Worm (Caenorhabditis elegans) whole organism, L2 larva: ENCODE results near the gene clec-148.

Source experiments
- C34F6.9 ChIP-seq: fragments of 150-350 bp; optimal IDR thresholded peaks from 2 replicates; lab custom pipeline; 2014; ENCODE audit warnings: missing biosample characterization, missing genetic modification characterization
- F13H6.1 ChIP-seq: sonication (generic microtip); optimal IDR thresholded peaks from 2 replicates; lab custom pipeline; 2016; ENCODE audit warnings: missing genetic modification characterization, missing compliant biosample characterization
- R02D3.7 ChIP-seq: fragments of 150-350 bp; optimal IDR thresholded peaks from 2 replicates; lab custom pipeline; 2014; ENCODE audit warnings: missing biosample characterization, missing genetic modification characterization
- Y55F3AM.14 ChIP-seq: fragments of 200-800 bp; sonication (Bioruptor generic); optimal IDR thresholded peaks from 2 replicates; lab custom pipeline; 2018; ENCODE audit warnings: mild to moderate bottlenecking, missing genetic modification characterization, missing compliant biosample characterization
- alr-1 ChIP-seq: fragments of 150-350 bp; optimal IDR thresholded peaks from 2 replicates; lab custom pipeline; 2014; ENCODE audit warnings: missing biosample characterization, missing genetic modification characterization
- aly-2 ChIP-seq: fragments of 150-350 bp; optimal IDR thresholded peaks from 2 replicates; lab custom pipeline; 2014; ENCODE audit warnings: missing biosample characterization, missing genetic modification characterization
- ama-1 ChIP-seq: fragments of 150-350 bp; optimal IDR thresholded peaks from 2 replicates; lab custom pipeline; 2018; ENCODE audit warnings: inconsistent platforms
- blmp-1 ChIP-seq: sonication (generic microtip); optimal IDR thresholded peaks from 2 replicates; lab custom pipeline; 2017; ENCODE audit warnings: missing genetic modification characterization, mild to moderate bottlenecking, missing compliant biosample characterization, antibody characterized with exemption, moderate library complexity; ENCODE audit not compliant: insufficient read depth
- ceh-16 ChIP-seq: fragments of 150-350 bp; optimal IDR thresholded peaks from 2 replicates; lab custom pipeline; 2014; ENCODE audit warnings: missing biosample characterization, missing genetic modification characterization
- ceh-82 ChIP-seq: fragments of 150-350 bp; optimal IDR thresholded peaks from 2 replicates; lab custom pipeline; 2014; ENCODE audit warnings: missing biosample characterization, missing genetic modification characterization
- crh-2 ChIP-seq: sonication (generic microtip); optimal IDR thresholded peaks from 2 replicates; lab custom pipeline; 2017; ENCODE audit warnings: missing biosample characterization, missing genetic modification characterization
- dmd-4 ChIP-seq: sonication (generic microtip); optimal IDR thresholded peaks from 2 replicates; lab custom pipeline; 2017; ENCODE audit warnings: missing biosample characterization, missing genetic modification characterization
- egl-27 ChIP-seq: sonication (generic microtip); optimal IDR thresholded peaks from 3 replicates; lab custom pipeline; 2017; ENCODE audit warnings: missing biosample characterization, missing genetic modification reagents, missing genetic modification characterization
- elt-3 ChIP-seq: sonication (generic microtip); optimal IDR thresholded peaks from 2 replicates; lab custom pipeline; 2017; ENCODE audit warnings: missing biosample characterization, missing genetic modification characterization
- fos-1 ChIP-seq: fragments of 150-350 bp; optimal IDR thresholded peaks from 2 replicates; lab custom pipeline; 2014; ENCODE audit warnings: missing biosample characterization, missing genetic modification characterization
- gmeb-1 ChIP-seq: fragments of 150-350 bp; optimal IDR thresholded peaks from 2 replicates; lab custom pipeline; 2014; ENCODE audit warnings: missing biosample characterization, missing genetic modification characterization
- lin-13 ChIP-seq: fragments of 150-350 bp; optimal IDR thresholded peaks from 2 replicates; lab custom pipeline; 2014; ENCODE audit warnings: missing biosample characterization, missing genetic modification reagents, missing genetic modification characterization
- lin-39 ChIP-seq: fragments of 150-350 bp; optimal IDR thresholded peaks from 2 replicates; lab custom pipeline; 2014; ENCODE audit warnings: missing biosample characterization, missing genetic modification reagents, missing genetic modification characterization
- lsy-2 ChIP-seq, 2 experiments: fragments of 150-350 bp in 1 of 2; sonication (generic microtip) in 1 of 2; optimal IDR thresholded peaks; 2 replicates each; lab custom pipeline; 2014 to 2017; ENCODE audit warnings: missing biosample characterization in 2 of 2, missing genetic modification characterization in 2 of 2
- mab-5 ChIP-seq: fragments of 150-350 bp; optimal IDR thresholded peaks from 2 replicates; lab custom pipeline; 2014; ENCODE audit warnings: missing biosample characterization, missing genetic modification characterization
- mbf-1 ChIP-seq: sonication (generic microtip); optimal IDR thresholded peaks from 2 replicates; lab custom pipeline; 2017; ENCODE audit warnings: missing biosample characterization, missing genetic modification characterization
- mdl-1 ChIP-seq, 2 experiments: fragments of 150-350 bp in 1 of 2; sonication (generic microtip) in 1 of 2; optimal IDR thresholded peaks; 2 replicates each; lab custom pipeline; 2017; ENCODE audit warnings: missing biosample characterization in 2 of 2, missing genetic modification characterization in 2 of 2
- nhr-10 ChIP-seq: sonication (generic microtip); optimal IDR thresholded peaks from 2 replicates; lab custom pipeline; 2017; ENCODE audit warnings: missing biosample characterization, missing genetic modification characterization
- nhr-12 ChIP-seq: fragments of 150-350 bp; optimal IDR thresholded peaks from 2 replicates; lab custom pipeline; 2014; ENCODE audit warnings: missing biosample characterization, missing genetic modification characterization
- nhr-21 ChIP-seq: fragments of 150-350 bp; optimal IDR thresholded peaks from 2 replicates; lab custom pipeline; 2014; ENCODE audit warnings: missing biosample characterization, missing genetic modification characterization
- nhr-23 ChIP-seq: fragments of 150-350 bp; optimal IDR thresholded peaks from 2 replicates; lab custom pipeline; 2014; ENCODE audit warnings: missing biosample characterization, missing genetic modification reagents, missing genetic modification characterization
- nhr-237 ChIP-seq: fragments of 150-350 bp; optimal IDR thresholded peaks from 2 replicates; lab custom pipeline; 2014; ENCODE audit warnings: missing biosample characterization, missing genetic modification characterization
- nhr-25 ChIP-seq: fragments of 150-350 bp; sonication (generic microtip); optimal IDR thresholded peaks from 3 replicates; lab custom pipeline; 2014; ENCODE audit warnings: missing biosample characterization, missing genetic modification characterization
- nhr-6 ChIP-seq: fragments of 150-350 bp; optimal IDR thresholded peaks from 2 replicates; lab custom pipeline; 2014; ENCODE audit warnings: missing biosample characterization, missing genetic modification characterization
- nhr-77 ChIP-seq: fragments of 150-350 bp; optimal IDR thresholded peaks from 2 replicates; lab custom pipeline; 2014; ENCODE audit warnings: missing biosample characterization, missing genetic modification characterization
- peb-1 ChIP-seq: fragments of 150-350 bp; optimal IDR thresholded peaks from 2 replicates; lab custom pipeline; 2014; ENCODE audit warnings: missing biosample characterization, missing genetic modification characterization
- skn-1 ChIP-seq: sonication (generic microtip); optimal IDR thresholded peaks from 2 replicates; lab custom pipeline; 2017; ENCODE audit warnings: missing biosample characterization, missing genetic modification characterization
- sma-3 ChIP-seq: sonication (generic microtip); optimal IDR thresholded peaks from 2 replicates; lab custom pipeline; 2016; ENCODE audit warnings: missing genetic modification reagents, missing genetic modification characterization, missing compliant biosample characterization
- sma-9 ChIP-seq, 2 experiments: fragments of 150-350 bp in 1 of 2; sonication (generic microtip) in 1 of 2; optimal IDR thresholded peaks; 2 replicates each; lab custom pipeline; 2014 to 2016; ENCODE audit warnings: missing genetic modification characterization in 2 of 2, mild to moderate bottlenecking in 1 of 2, missing biosample characterization in 1 of 2, missing compliant biosample characterization in 1 of 2, missing genetic modification reagents in 1 of 2, moderate library complexity in 1 of 2
- snpc-4 ChIP-seq: fragments of 150-350 bp; optimal IDR thresholded peaks from 2 replicates; lab custom pipeline; 2014; ENCODE audit warnings: missing biosample characterization, missing genetic modification characterization
- unc-55 ChIP-seq: fragments of 150-350 bp; sonication (generic microtip); optimal IDR thresholded peaks from 3 replicates; lab custom pipeline; 2014; ENCODE audit warnings: missing biosample characterization, missing genetic modification reagents, missing genetic modification characterization
- unc-62 ChIP-seq: fragments of 150-350 bp; optimal IDR thresholded peaks from 2 replicates; lab custom pipeline; 2014; ENCODE audit warnings: missing biosample characterization, missing genetic modification reagents, missing genetic modification characterization
- zag-1 ChIP-seq: fragments of 150-350 bp; optimal IDR thresholded peaks from 2 replicates; lab custom pipeline; 2014; ENCODE audit warnings: missing biosample characterization, missing genetic modification characterization
- ztf-11 ChIP-seq: sonication (generic microtip); optimal IDR thresholded peaks from 2 replicates; lab custom pipeline; 2017; ENCODE audit warnings: missing biosample characterization, missing genetic modification characterization
- ztf-4 ChIP-seq: fragments of 150-350 bp; optimal IDR thresholded peaks from 2 replicates; lab custom pipeline; 2014; ENCODE audit warnings: missing biosample characterization, missing genetic modification characterization

clec-148 gene

DNA sequence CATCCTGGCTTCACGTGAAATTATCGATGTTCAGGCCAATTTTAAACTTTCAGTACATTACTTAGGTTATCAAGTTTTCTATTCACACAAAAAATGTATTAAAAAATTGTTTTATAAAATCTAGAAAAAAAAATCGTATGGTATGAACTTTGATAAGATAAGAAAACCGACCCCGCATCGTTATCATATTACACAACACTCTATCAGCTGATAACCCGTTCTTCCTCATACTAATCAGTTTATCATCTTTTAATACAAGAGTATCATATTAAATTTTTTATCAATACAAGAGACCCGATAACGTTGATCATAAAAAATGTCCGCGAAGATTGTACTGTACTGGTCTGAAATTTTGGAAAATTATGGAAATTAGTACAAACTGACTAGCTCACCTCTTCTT, 21.5 kb downstream of the clec-148 start:
- TF ChIP-seq egl-27 (tag; lab: Kevin White, UChicago) (peak; percentile 55), mab-5 (tag; lab: Kevin White, UChicago) (no peak), ztf-4 (no peak), nhr-6 (tag; lab: Kevin White, UChicago) (no peak), sma-9 (GFP tag; optimal IDR thresholded peaks at IDR 0.05; lab: Kevin White, UChicago) (peak; percentile 72), sma-9 (tag; optimal IDR thresholded peaks at IDR 0.05; lab: Kevin White, UChicago) (no peak), zag-1 (tag; lab: Kevin White, UChicago) (no peak), gmeb-1 (tag; lab: Kevin White, UChicago) (peak; percentile 61), mdl-1 (tag; optimal IDR thresholded peaks at IDR 0.05; lab: Kevin White, UChicago) (no peak), fos-1 (tag; lab: Kevin White, UChicago) (peak; percentile 100), sma-3 (GFP tag; lab: Kevin White, UChicago) (peak; percentile 17), crh-2 (tag; lab: Kevin White, UChicago) (peak; percentile 71), ztf-11 (tag; lab: Kevin White, UChicago) (no peak), unc-62 (GFP tag; lab: Kevin White, UChicago) (no peak), skn-1 (tag; lab: Kevin White, UChicago) (peak; percentile 34), C34F6.9 (tag; lab: Kevin White, UChicago) (no peak), nhr-21 (tag; lab: Kevin White, UChicago) (no peak), snpc-4 (tag; lab: Kevin White, UChicago) (no peak), dmd-4 (tag; lab: Kevin White, UChicago) (no peak), lin-39 (tag; lab: Kevin White, UChicago) (no peak), unc-55 (GFP tag; lab: Kevin White, UChicago) (no peak)

DNA sequence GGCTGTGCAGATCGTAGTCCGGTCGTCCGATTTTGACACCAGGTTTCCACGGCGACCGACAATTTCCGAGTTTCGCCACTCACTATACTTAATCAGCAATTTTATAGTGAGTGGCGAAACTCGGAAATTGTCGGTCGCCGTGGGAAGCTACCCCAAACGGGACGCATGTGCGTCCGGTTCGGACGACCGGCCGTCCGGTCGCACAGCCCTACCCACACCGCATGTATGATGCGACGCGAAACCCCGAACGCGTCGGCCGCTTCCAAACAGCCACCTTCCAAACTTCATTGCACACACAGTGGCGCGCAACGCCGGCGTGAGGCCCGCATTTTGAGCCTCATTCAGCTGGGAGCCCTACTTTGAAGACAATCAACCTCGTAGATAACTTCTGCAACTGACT, 24.5 kb downstream of the clec-148 start:
- no peak for TF ChIP-seq ztf-4
- no peak for TF ChIP-seq ama-1 (lab: Kevin White, UChicago)
- TF ChIP-seq crh-2 (tag; lab: Kevin White, UChicago), result no peak
- TF ChIP-seq nhr-23 (tag; lab: Kevin White, UChicago), result no peak
- no peak for TF ChIP-seq F13H6.1 (tag; lab: Kevin White, UChicago)
- no peak for TF ChIP-seq R02D3.7
- no peak for TF ChIP-seq nhr-237 (tag; lab: Kevin White, UChicago)
- no peak for TF ChIP-seq zag-1 (tag; lab: Kevin White, UChicago)
- TF ChIP-seq alr-1, result no peak
- TF ChIP-seq nhr-12 (tag; lab: Kevin White, UChicago), result no peak
- TF ChIP-seq dmd-4 (tag; lab: Kevin White, UChicago), result no peak
- no peak for TF ChIP-seq ceh-82 (tag; lab: Kevin White, UChicago)
- no peak for TF ChIP-seq aly-2 (tag; lab: Kevin White, UChicago)
- no peak for TF ChIP-seq Y55F3AM.14 (GFP tag; lab: Kevin White, UChicago)
- no peak for TF ChIP-seq nhr-25
- TF ChIP-seq nhr-21 (tag; lab: Kevin White, UChicago), result no peak
- TF ChIP-seq sma-9 (GFP tag; optimal IDR thresholded peaks at IDR 0.05; lab: Kevin White, UChicago), result no peak
- TF ChIP-seq sma-9 (tag; optimal IDR thresholded peaks at IDR 0.05; lab: Kevin White, UChicago), result no peak
- TF ChIP-seq elt-3 (tag; lab: Kevin White, UChicago), result no peak

- TF ChIP-seq snpc-4 (tag; lab: Kevin White, UChicago) (no peak), peb-1 (no peak), ceh-16 (tag; lab: Kevin White, UChicago) (no peak), blmp-1 (no peak), skn-1 (tag; lab: Kevin White, UChicago) (no peak), sma-9 (GFP tag; optimal IDR thresholded peaks at IDR 0.05; lab: Kevin White, UChicago) (no peak), sma-9 (tag; optimal IDR thresholded peaks at IDR 0.05; lab: Kevin White, UChicago) (no peak), lsy-2 (tag; optimal IDR thresholded peaks at IDR 0.05; lab: Kevin White, UChicago) (no peak), dmd-4 (tag; lab: Kevin White, UChicago) (no peak), aly-2 (tag; lab: Kevin White, UChicago) (no peak), lin-13 (GFP tag; lab: Kevin White, UChicago) (no peak), mbf-1 (tag; lab: Kevin White, UChicago) (no peak), nhr-10 (tag; lab: Kevin White, UChicago) (no peak), F13H6.1 (tag; lab: Kevin White, UChicago) (no peak), ceh-82 (tag; lab: Kevin White, UChicago) (no peak), egl-27 (tag; lab: Kevin White, UChicago) (no peak), nhr-77 (tag; lab: Kevin White, UChicago) (no peak)
Observed at ce11 chrIII:149132-149531, 26.5 kb downstream of the clec-148 start.
